Worm (Caenorhabditis elegans) whole organism, young adult: ENCODE data around the gene srz-59.
A peak's percentile ranks its signal among the peaks of the same experiment; 100 is the strongest.

Source experiments
- attf-6 ChIP-seq: fragments of 200-800 bp; sonication (Bioruptor generic); IDR thresholded peaks from 2 replicates; pipeline ENCODE4 v1.3.6; 2022; ENCODE audit warnings: missing genetic modification reagents, missing genetic modification characterization, missing compliant biosample characterization
- snpc-4 ChIP-seq, 5 experiments: fragments of 150-350 bp in 1 of 5; sonication (generic microtip) in 4 of 5; optimal IDR thresholded peaks; 2 replicates each; lab custom pipeline; 2014 to 2018; ENCODE audit warnings: missing genetic modification characterization in 5 of 5, missing biosample characterization in 3 of 5, antibody characterized with exemption in 2 of 5, mild to moderate bottlenecking in 2 of 5, missing compliant biosample characterization in 2 of 5, missing genotype in 2 of 5, moderate library complexity in 2 of 5, missing genetic modification reagents in 1 of 5
- sptf-2 ChIP-seq: fragments of 200-800 bp; sonication (Bioruptor generic); optimal IDR thresholded peaks from 2 replicates; lab custom pipeline; 2018; ENCODE audit warnings: mild to moderate bottlenecking, missing genetic modification characterization, missing compliant biosample characterization

The srz-59 gene

ce11 chrIV:14182077-14182476 lies 50.2 kb downstream of the srz-59 start, which contains the start of gene R05A10.1:
Gene R05A10.1 (plus strand): TSS chrIV:14182377.
- TF ChIP-seq sptf-2 (GFP tag; lab: Kevin White, UChicago): no peak
- TF ChIP-seq snpc-4 (GFP tag; optimal IDR thresholded peaks at IDR 0.05; lab: Kevin White, UChicago): peak; percentile 30
- TF ChIP-seq snpc-4 (tag; optimal IDR thresholded peaks at IDR 0.05; lab: Kevin White, UChicago): no peak
- TF ChIP-seq attf-6: no peak
